Fruit fly (Drosophila melanogaster) whole organism, embryonic: ENCODE measurements around the gene P58IPK.

Source experiments
- HmgD ChIP-seq: fragments of 200-800 bp; sonication (Bioruptor generic); optimal IDR thresholded peaks from 3 replicates; lab custom pipeline; 2016; ENCODE audit warnings: missing biosample characterization, missing genetic modification characterization
- emc ChIP-seq: fragments of 200-800 bp; sonication (Bioruptor generic); optimal IDR thresholded peaks from 2 replicates; lab custom pipeline; 2016; ENCODE audit warnings: missing biosample characterization, missing genetic modification characterization
- prd ChIP-seq, 3 experiments: fragments of >200 bp in 2 of 3; fragments of 200-800 bp in 1 of 3; sonication (Bioruptor generic) in 1 of 3; optimal IDR thresholded peaks in 2 of 3; IDR thresholded peaks in 1 of 3; 2 replicates in 2 of 3; 3 replicates in 1 of 3; pipeline versions ENCODE4 v1.3.6 to Lab custom; 2017 to 2022; ENCODE audit warnings: missing biosample characterization in 1 of 3, missing genetic modification characterization in 1 of 3
- scrt ChIP-seq: fragments of 200-800 bp; sonication (Bioruptor generic); optimal IDR thresholded peaks from 2 replicates; lab custom pipeline; 2018; ENCODE audit warnings: missing biosample characterization, mild to moderate bottlenecking, missing genetic modification characterization, moderate library complexity

dm6 chr3R:9631564-9631963 lies 44.8 kb downstream of the P58IPK start, which contains the start of gene SpdS:
- TF ChIP-seq scrt (GFP tag; lab: Kevin White, UChicago) (peak; percentile 84), emc (GFP tag; lab: Kevin White, UChicago) (no peak), HmgD (GFP tag; lab: Kevin White, UChicago) (no peak), prd (optimal IDR thresholded peaks at IDR 0.05; lab: Kevin White, UChicago) (no peak), prd (GFP tag; IDR thresholded peaks at IDR 0.05; lab: Robert Waterston, UW) (no peak)
